Fruit fly (Drosophila melanogaster) whole organism, embryonic: Measurements from ENCODE around the gene Acsx1L.

Source experiments
- B-H1 ChIP-seq: fragments of 200-800 bp; sonication (Bioruptor generic); IDR thresholded peaks from 3 replicates; pipeline ENCODE4 v1.3.6; 2022; ENCODE audit warnings: missing biosample characterization, missing genetic modification characterization
- Bgb ChIP-seq: fragments of 200-800 bp; sonication (Bioruptor generic); IDR thresholded peaks from 2 replicates; pipeline ENCODE4 v1.3.6; 2022; ENCODE audit warnings: missing biosample characterization, missing genetic modification characterization; ENCODE audit not compliant: partially characterized antibody
- Blimp-1 ChIP-seq: fragments of 200-800 bp; sonication (Bioruptor generic); optimal IDR thresholded peaks from 3 replicates; lab custom pipeline; 2018; ENCODE audit warnings: missing biosample characterization, missing genetic modification characterization, mild to moderate bottlenecking, moderate library complexity, missing genetic modification reagents
- CG10321 ChIP-seq: fragments of 200-800 bp; sonication (Bioruptor generic); IDR thresholded peaks from 2 replicates; pipeline ENCODE4 v1.3.6; 2022; ENCODE audit warnings: missing biosample characterization, missing genetic modification characterization
- CG10462 ChIP-seq: fragments of 200-800 bp; sonication (Bioruptor generic); optimal IDR thresholded peaks from 2 replicates; lab custom pipeline; 2016; ENCODE audit warnings: missing biosample characterization, missing genetic modification characterization
- CG15479 ChIP-seq: fragments of 200-800 bp; sonication (Bioruptor generic); optimal IDR thresholded peaks from 3 replicates; lab custom pipeline; 2019; ENCODE audit warnings: missing biosample characterization, mild to moderate bottlenecking, missing genetic modification characterization, moderate library complexity
- CG1603 ChIP-seq: fragments of 200-800 bp; sonication (Bioruptor generic); optimal IDR thresholded peaks from 2 replicates; lab custom pipeline; 2019; ENCODE audit warnings: missing biosample characterization, mild to moderate bottlenecking, missing genetic modification characterization, moderate library complexity
- CG17385 ChIP-seq: fragments of 200-800 bp; sonication (Bioruptor generic); optimal IDR thresholded peaks from 3 replicates; lab custom pipeline; 2018; ENCODE audit warnings: missing biosample characterization, mild to moderate bottlenecking, missing genetic modification characterization
- CG2129 ChIP-seq: fragments of 200-800 bp; sonication (Bioruptor generic); IDR thresholded peaks from 2 replicates; pipeline ENCODE4 v1.3.6; 2022; ENCODE audit warnings: missing biosample characterization, missing genetic modification characterization; ENCODE audit not compliant: partially characterized antibody
- CG2678 ChIP-seq: fragments of 200-800 bp; sonication (Bioruptor generic); optimal IDR thresholded peaks from 3 replicates; lab custom pipeline; 2019; ENCODE audit warnings: missing biosample characterization, mild to moderate bottlenecking, missing genetic modification characterization, moderate library complexity
- CG2712 ChIP-seq: fragments of 200-800 bp; optimal IDR thresholded peaks from 3 replicates; lab custom pipeline; 2019; ENCODE audit warnings: missing biosample characterization, mild to moderate bottlenecking, missing genetic modification characterization, moderate library complexity
- CG3726 ChIP-seq: fragments of 200-800 bp; sonication (Bioruptor generic); IDR thresholded peaks from 3 replicates; pipeline ENCODE4, ENCODE4 v1.3.6; 2022; ENCODE audit warnings: missing biosample characterization, missing genetic modification characterization
- CG6254 ChIP-seq: fragments of 200-800 bp; sonication (Bioruptor generic); optimal IDR thresholded peaks from 3 replicates; lab custom pipeline; 2017; ENCODE audit warnings: mild to moderate bottlenecking, missing biosample characterization, missing genetic modification reagents, missing genetic modification characterization
- CG6813 ChIP-seq: fragments of 200-800 bp; sonication (Bioruptor generic); optimal IDR thresholded peaks from 2 replicates; lab custom pipeline; 2017; ENCODE audit warnings: missing biosample characterization, missing genetic modification characterization, mild to moderate bottlenecking, moderate library complexity, missing genetic modification reagents
- CG7928 ChIP-seq: fragments of 200-800 bp; sonication (Bioruptor generic); optimal IDR thresholded peaks from 2 replicates; lab custom pipeline; 2017; ENCODE audit warnings: missing biosample characterization, mild to moderate bottlenecking, missing genetic modification characterization
- CG8359 ChIP-seq: fragments of 200-800 bp; sonication (Bioruptor generic); optimal IDR thresholded peaks from 2 replicates; lab custom pipeline; 2017; ENCODE audit warnings: missing biosample characterization, mild to moderate bottlenecking, missing genetic modification characterization, borderline replicate concordance
- CG8924 ChIP-seq: fragments of 200-800 bp; optimal IDR thresholded peaks from 3 replicates; lab custom pipeline; 2019; ENCODE audit warnings: missing biosample characterization, mild to moderate bottlenecking, missing genetic modification characterization, moderate library complexity
- CG9876 ChIP-seq: fragments of 200-800 bp; sonication (Bioruptor generic); optimal IDR thresholded peaks from 2 replicates; lab custom pipeline; 2016; ENCODE audit warnings: missing biosample characterization, missing genetic modification characterization
- CoRest ChIP-seq: fragments of 200-800 bp; sonication (Bioruptor generic); optimal IDR thresholded peaks from 3 replicates; lab custom pipeline; 2018; ENCODE audit warnings: missing biosample characterization, mild to moderate bottlenecking, missing genetic modification characterization, moderate library complexity
- Dip2 ChIP-seq: fragments of 200-800 bp; sonication (Bioruptor generic); IDR thresholded peaks from 2 replicates; pipeline ENCODE4 v1.3.6; 2022; ENCODE audit warnings: missing biosample characterization, missing genetic modification characterization
- Dip3 ChIP-seq: fragments of 200-800 bp; sonication (Bioruptor generic); optimal IDR thresholded peaks from 3 replicates; lab custom pipeline; 2016; ENCODE audit warnings: missing biosample characterization, missing genetic modification characterization
- Doc3 ChIP-seq: fragments of 200-800 bp; sonication (Bioruptor generic); IDR thresholded peaks from 3 replicates; pipeline ENCODE4 v1.3.6; 2022; ENCODE audit warnings: missing biosample characterization, missing genetic modification characterization; ENCODE audit not compliant: partially characterized antibody
- GATAe ChIP-seq: fragments of 200-800 bp; sonication (Bioruptor generic); conservative IDR thresholded peaks from 2 replicates; pipeline ENCODE4 v1.3.6; 2022; ENCODE audit warnings: missing biosample characterization, missing genetic modification characterization
- Mes4 ChIP-seq: fragments of 200-800 bp; sonication (Bioruptor generic); optimal IDR thresholded peaks from 2 replicates; lab custom pipeline; 2016; ENCODE audit warnings: missing biosample characterization, missing genetic modification characterization
- Mrtf ChIP-seq: fragments of 200-800 bp; sonication (Bioruptor generic); IDR thresholded peaks from 3 replicates; pipeline ENCODE4 v1.3.6; 2022; ENCODE audit warnings: missing biosample characterization, missing genetic modification characterization
- NK7.1 ChIP-seq: fragments of 200-800 bp; sonication (Bioruptor generic); optimal IDR thresholded peaks from 3 replicates; lab custom pipeline; 2016; ENCODE audit warnings: missing biosample characterization, missing genetic modification characterization
- Ravus ChIP-seq: fragments of 200-800 bp; sonication (Bioruptor generic); IDR thresholded peaks from 2 replicates; pipeline ENCODE4 v1.3.6; 2022; ENCODE audit warnings: missing biosample characterization, missing genetic modification characterization
- Ssrp ChIP-seq: fragments of 200-800 bp; sonication (Bioruptor generic); optimal IDR thresholded peaks from 2 replicates; lab custom pipeline; 2018; ENCODE audit warnings: missing biosample characterization, mild to moderate bottlenecking, missing genetic modification characterization, moderate library complexity
- TFAM ChIP-seq: fragments of 200-800 bp; sonication (Bioruptor generic); optimal IDR thresholded peaks from 2 replicates; lab custom pipeline; 2017; ENCODE audit warnings: missing biosample characterization, missing genetic modification characterization, inconsistent platforms
- bab2 ChIP-seq: fragments of 200-800 bp; sonication (Bioruptor generic); optimal IDR thresholded peaks from 2 replicates; lab custom pipeline; 2016; ENCODE audit warnings: missing biosample characterization, missing genetic modification characterization
- caup ChIP-seq: fragments of 200-800 bp; sonication (Bioruptor generic); optimal IDR thresholded peaks from 3 replicates; lab custom pipeline; 2017; ENCODE audit warnings: missing biosample characterization, mild to moderate bottlenecking, missing genetic modification characterization, moderate library complexity; ENCODE audit not compliant: severe bottlenecking
- da ChIP-seq: fragments of 200-800 bp; sonication (Bioruptor generic); optimal IDR thresholded peaks from 2 replicates; lab custom pipeline; 2016; ENCODE audit warnings: missing biosample characterization, missing genetic modification characterization
- fru ChIP-seq: fragments of >200 bp; optimal IDR thresholded peaks from 2 replicates; lab custom pipeline; 2017
- gro ChIP-seq: fragments of 200-800 bp; sonication (Bioruptor generic); optimal IDR thresholded peaks from 2 replicates; lab custom pipeline; 2016; ENCODE audit warnings: missing biosample characterization, missing genetic modification characterization
- hb ChIP-seq: fragments of 200-800 bp; sonication (Bioruptor generic); IDR thresholded peaks from 3 replicates; pipeline ENCODE4 v1.3.6; 2022; ENCODE audit warnings: missing biosample characterization, missing genetic modification characterization; ENCODE audit not compliant: partially characterized antibody
- ind ChIP-seq: fragments of 200-800 bp; sonication (Bioruptor generic); optimal IDR thresholded peaks from 3 replicates; lab custom pipeline; 2016; ENCODE audit warnings: missing biosample characterization, missing genetic modification characterization
- insv ChIP-seq, 2 experiments: fragments of 200-800 bp; sonication (Bioruptor generic); optimal IDR thresholded peaks; 3 replicates each; lab custom pipeline; 2016 to 2018; ENCODE audit warnings: missing biosample characterization in 2 of 2, missing genetic modification characterization in 2 of 2
- knrl ChIP-seq: fragments of 200-800 bp; sonication (Bioruptor generic); IDR thresholded peaks from 3 replicates; pipeline ENCODE4 v1.3.6; 2022; ENCODE audit warnings: missing biosample characterization, missing genetic modification characterization; ENCODE audit not compliant: partially characterized antibody
- lmd ChIP-seq: fragments of 200-800 bp; sonication (Bioruptor generic); IDR thresholded peaks from 2 replicates; pipeline ENCODE4 v1.3.6; 2022; ENCODE audit warnings: missing biosample characterization, missing genetic modification characterization
- lola ChIP-seq, 3 experiments: fragments of >200 bp in 2 of 3; fragments of 200-800 bp in 1 of 3; sonication (Bioruptor generic) in 1 of 3; optimal IDR thresholded peaks; 2 replicates each; lab custom pipeline; 2017 to 2019; ENCODE audit warnings: missing biosample characterization in 3 of 3, missing genetic modification characterization in 3 of 3, mild to moderate bottlenecking in 1 of 3, moderate library complexity in 1 of 3
- odd ChIP-seq: fragments of 200-800 bp; sonication (Bioruptor generic); optimal IDR thresholded peaks from 2 replicates; lab custom pipeline; 2017; ENCODE audit warnings: missing biosample characterization, mild to moderate bottlenecking, missing genetic modification characterization
- pita ChIP-seq: fragments of 200-800 bp; sonication (Bioruptor generic); optimal IDR thresholded peaks from 2 replicates; lab custom pipeline; 2017; ENCODE audit warnings: missing biosample characterization, mild to moderate bottlenecking, missing genetic modification characterization
- sug ChIP-seq: fragments of 200-800 bp; optimal IDR thresholded peaks from 2 replicates; lab custom pipeline; 2019; ENCODE audit warnings: missing biosample characterization, mild to moderate bottlenecking, missing genetic modification characterization, moderate library complexity
- tap ChIP-seq: fragments of 200-800 bp; optimal IDR thresholded peaks from 3 replicates; lab custom pipeline; 2019; ENCODE audit warnings: missing biosample characterization, mild to moderate bottlenecking, missing genetic modification characterization, moderate library complexity
- tin ChIP-seq: fragments of 200-800 bp; sonication (Bioruptor generic); optimal IDR thresholded peaks from 3 replicates; lab custom pipeline; 2016; ENCODE audit warnings: missing biosample characterization, missing genetic modification characterization
- trem ChIP-seq: fragments of 200-800 bp; optimal IDR thresholded peaks from 3 replicates; lab custom pipeline; 2019; ENCODE audit warnings: missing biosample characterization, mild to moderate bottlenecking, missing genetic modification characterization, moderate library complexity
- tx ChIP-seq: fragments of 200-800 bp; sonication (Bioruptor generic); optimal IDR thresholded peaks from 2 replicates; lab custom pipeline; 2016; ENCODE audit warnings: missing biosample characterization, missing genetic modification characterization
- unc-4 ChIP-seq: fragments of 200-800 bp; sonication (Bioruptor generic); IDR thresholded peaks from 2 replicates; pipeline ENCODE4 v1.3.6; 2022; ENCODE audit warnings: missing biosample characterization, missing genetic modification characterization; ENCODE audit not compliant: partially characterized antibody
- vvl ChIP-seq: fragments of 200-800 bp; sonication (Bioruptor generic); IDR thresholded peaks from 2 replicates; pipeline ENCODE4 v1.3.6; 2022; ENCODE audit warnings: missing biosample characterization, missing genetic modification characterization
- yki ChIP-seq: fragments of >200 bp; optimal IDR thresholded peaks from 3 replicates; lab custom pipeline; 2018

Gene Acsx1L

dm6 chr3R:19773125-19773524 is at the start of gene Acsx1L:
Gene Acsx1L, minus strand, starts transcription at chr3R:19773225.
- TF ChIP-seq CG2129 (GFP tag; lab: Robert Waterston, UW) (no peak), Dip3 (GFP tag; lab: Kevin White, UChicago) (no peak), Dip2 (GFP tag; lab: Robert Waterston, UW) (no peak), unc-4 (GFP tag; lab: Robert Waterston, UW) (no peak), CoRest (tag; lab: Kevin White, UChicago) (no peak), CG3726 (no peak), lola (GFP tag; optimal IDR thresholded peaks at IDR 0.05; lab: Kevin White, UChicago) (no peak), Mrtf (no peak), pita (GFP tag; lab: Kevin White, UChicago) (no peak), caup (GFP tag; lab: Kevin White, UChicago) (no peak)

dm6 chr3R:19822138-19822537 is 49.1 kb upstream of the Acsx1L start:
- TF ChIP-seq CG7928 (no peak), sug (tag; lab: Kevin White, UChicago) (no peak), CG8924 (tag; lab: Kevin White, UChicago) (no peak), tx (GFP tag; lab: Kevin White, UChicago) (no peak), Blimp-1 (GFP tag; lab: Kevin White, UChicago) (peak; percentile 98), fru (lab: Kevin White, UChicago) (no peak), vvl (GFP tag; lab: Robert Waterston, UW) (no peak), Doc3 (GFP tag; lab: Robert Waterston, UW) (no peak), da (GFP tag; lab: Kevin White, UChicago) (no peak), tin (no peak), CG6813 (GFP tag; lab: Kevin White, UChicago) (peak; percentile 29), CG10462 (GFP tag; lab: Kevin White, UChicago) (no peak), odd (GFP tag; lab: Kevin White, UChicago) (no peak), CG2678 (tag; lab: Kevin White, UChicago) (peak; percentile 22), Mes4 (GFP tag; lab: Kevin White, UChicago) (no peak), knrl (GFP tag; lab: Robert Waterston, UW) (no peak), CG9876 (GFP tag; lab: Kevin White, UChicago) (no peak), CG8359 (GFP tag; lab: Kevin White, UChicago) (peak; percentile 20), CG10321 (GFP tag; lab: Robert Waterston, UW) (no peak), CG17385 (GFP tag; lab: Kevin White, UChicago) (no peak), Bgb (GFP tag; lab: Robert Waterston, UW) (no peak), gro (GFP tag; lab: Kevin White, UChicago) (no peak), ind (no peak), Ssrp (tag; lab: Kevin White, UChicago) (no peak), CG6254 (GFP tag; lab: Kevin White, UChicago) (peak; percentile 1), B-H1 (no peak), lmd (GFP tag; lab: Robert Waterston, UW) (no peak), CG15479 (no peak), Ravus (GFP tag; lab: Robert Waterston, UW) (no peak), insv (GFP tag; optimal IDR thresholded peaks at IDR 0.05; lab: Kevin White, UChicago) (no peak), CG2712 (tag; lab: Kevin White, UChicago) (no peak), trem (tag; lab: Kevin White, UChicago) (no peak), yki (no peak), hb (no peak), NK7.1 (GFP tag; lab: Kevin White, UChicago) (no peak), bab2 (GFP tag; lab: Kevin White, UChicago) (no peak), CG1603 (tag; lab: Kevin White, UChicago) (peak; percentile 18), GATAe (GFP tag; lab: Robert Waterston, UW) (no peak), TFAM (GFP tag; lab: Kevin White, UChicago) (no peak), tap (tag; lab: Kevin White, UChicago) (peak; percentile 11)
